Fruit fly (Drosophila melanogaster): ENCODE measurements around the gene PGAP5.

The PGAP5 gene

DNA sequence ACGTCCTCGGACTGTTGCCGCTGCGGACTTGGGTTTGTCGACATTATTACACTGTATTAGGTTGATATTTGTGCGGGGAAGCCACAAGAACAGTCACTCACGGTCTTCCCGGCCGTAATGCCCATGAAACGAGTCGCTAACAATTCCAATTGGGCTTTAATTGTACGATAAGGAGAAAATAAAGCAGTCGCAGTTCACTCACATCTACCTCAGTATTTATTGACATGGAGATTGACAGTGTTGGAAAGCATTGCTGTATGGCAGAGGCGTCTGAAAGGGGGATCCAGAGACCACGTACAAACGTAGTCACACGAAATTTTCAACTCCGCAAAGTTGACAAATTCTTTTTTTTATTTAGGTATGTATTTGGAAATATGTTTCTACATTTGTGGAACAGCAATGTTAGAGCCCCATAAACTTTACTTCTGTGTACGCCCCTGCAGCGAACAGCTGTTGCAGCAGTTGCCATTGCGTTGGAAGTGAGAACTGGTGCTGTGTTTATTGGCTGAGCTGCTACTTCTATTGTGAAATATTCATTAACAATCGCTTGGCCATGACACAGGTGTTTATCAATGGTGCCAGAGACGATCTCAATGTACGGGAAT, 14.1 kb downstream of the PGAP5 start, which contains the start of the genes CG8372 and CG8360 (continued):
- peak; percentile 94 for TF ChIP-seq CG17912 (GFP tag; optimal IDR thresholded peaks at IDR 0.05)
- TF ChIP-seq amos (GFP tag; IDR thresholded peaks at IDR 0.05; ENCODE audit: partially characterized antibody): 0 out of 2 replicates have a peak, but pooled peaks have one; percentile 26
- TF ChIP-seq CG3847 (GFP tag; IDR thresholded peaks at IDR 0.05): peak; percentile 99
- TF ChIP-seq CG18764 (GFP tag; optimal IDR thresholded peaks at IDR 0.05): peak; percentile 98
- TF ChIP-seq ham (GFP tag; IDR thresholded peaks at IDR 0.05): peak; percentile 93
- peak; percentile 98 for TF ChIP-seq Dek (tag; optimal IDR thresholded peaks at IDR 0.05)
- TF ChIP-seq CG12942 (GFP tag; optimal IDR thresholded peaks at IDR 0.05): peak; percentile 99
- peak; percentile 97 for TF ChIP-seq odd (GFP tag; optimal IDR thresholded peaks at IDR 0.05)
- TF ChIP-seq slou (GFP tag; optimal IDR thresholded peaks at IDR 0.05): peak; percentile 99
- peak; percentile 97 for TF ChIP-seq cwo (GFP tag; optimal IDR thresholded peaks at IDR 0.05)
- TF ChIP-seq CG13123 (GFP tag; optimal IDR thresholded peaks at IDR 0.05): peak; percentile 98
- peak; percentile 99 for TF ChIP-seq bcd (GFP tag; optimal IDR thresholded peaks at IDR 0.05)
- TF ChIP-seq NC2α (GFP tag; optimal IDR thresholded peaks at IDR 0.05): peak; percentile 97
- peak; percentile 90 for TF ChIP-seq CG4360 (GFP tag; IDR thresholded peaks at IDR 0.05)
- TF ChIP-seq D19A (tag; optimal IDR thresholded peaks at IDR 0.05): peak; percentile 93
- TF ChIP-seq CG16779 (GFP tag; IDR thresholded peaks at IDR 0.05): peak; percentile 98
- peak; percentile 99 for TF ChIP-seq sens-2 (GFP tag; IDR thresholded peaks at IDR 0.05)
- peak; percentile 42; the same call in 2 of the 3 replicates for TF ChIP-seq CG34224 (GFP tag; IDR thresholded peaks at IDR 0.05; ENCODE audit: partially characterized antibody)
- TF ChIP-seq CG10462 (GFP tag; optimal IDR thresholded peaks at IDR 0.05): peak; percentile 99
- TF ChIP-seq trem (tag; optimal IDR thresholded peaks at IDR 0.05): peak; percentile 96
- peak; percentile 98 for TF ChIP-seq CG43689 (GFP tag; IDR thresholded peaks at IDR 0.05)
- peak; percentile 98 for TF ChIP-seq CG4282 (GFP tag; optimal IDR thresholded peaks at IDR 0.05)
- TF ChIP-seq gsb (GFP tag; IDR thresholded peaks at IDR 0.05): peak; percentile 98
- peak; percentile 96 for TF ChIP-seq toy (GFP tag; IDR thresholded peaks at IDR 0.05)
- TF ChIP-seq hth (optimal IDR thresholded peaks at IDR 0.05): no peak
- peak; percentile 96 for TF ChIP-seq onecut (GFP tag; IDR thresholded peaks at IDR 0.05)
- TF ChIP-seq repo (GFP tag; optimal IDR thresholded peaks at IDR 0.05): peak; percentile 99
- TF ChIP-seq CG11398 (GFP tag; optimal IDR thresholded peaks at IDR 0.05): peak; percentile 99
- TF ChIP-seq CG10565 (GFP tag; optimal IDR thresholded peaks at IDR 0.05): peak; percentile 97
- TF ChIP-seq ind (GFP tag; optimal IDR thresholded peaks at IDR 0.05): peak; percentile 99
- peak; percentile 85 for TF ChIP-seq Sry-δ (GFP tag; optimal IDR thresholded peaks at IDR 0.05)
- TF ChIP-seq btn (GFP tag; optimal IDR thresholded peaks at IDR 0.05): peak; percentile 98
- TF ChIP-seq chinmo (GFP tag; IDR thresholded peaks at IDR 0.05; ENCODE audit: partially characterized antibody): 0 out of 4 replicates have a peak, but pooled peaks have one; percentile 73
- peak; percentile 74 for TF ChIP-seq pzg (GFP tag; optimal IDR thresholded peaks at IDR 0.05)
- peak; percentile 97 for TF ChIP-seq bowl (GFP tag; IDR thresholded peaks at IDR 0.05)
- no peak for TF ChIP-seq bbx (GFP tag; IDR thresholded peaks at IDR 0.05; ENCODE audit: partially characterized antibody)
- TF ChIP-seq CG13424 (tag; optimal IDR thresholded peaks at IDR 0.05): peak; percentile 99
- peak; percentile 99 for TF ChIP-seq chm (GFP tag; IDR thresholded peaks at IDR 0.05)
- peak; percentile 99 for TF ChIP-seq ttk (GFP tag; IDR thresholded peaks at IDR 0.05)
- TF ChIP-seq HmgD (GFP tag; optimal IDR thresholded peaks at IDR 0.05): peak; percentile 99
- TF ChIP-seq MESR4 (GFP tag; optimal IDR thresholded peaks at IDR 0.05): peak; percentile 93
- TF ChIP-seq HmgZ (tag; optimal IDR thresholded peaks at IDR 0.05): peak; percentile 99
- peak; percentile 98 for TF ChIP-seq tap (tag; optimal IDR thresholded peaks at IDR 0.05)
- TF ChIP-seq CG34376 (GFP tag; optimal IDR thresholded peaks at IDR 0.05): peak; percentile 98
- TF ChIP-seq CG31365 (tag; optimal IDR thresholded peaks at IDR 0.05): peak; percentile 92
- TF ChIP-seq Atf-2 (GFP tag; optimal IDR thresholded peaks at IDR 0.05): peak; percentile 99
- peak; percentile 98 for TF ChIP-seq tio (GFP tag; optimal IDR thresholded peaks at IDR 0.05)
- peak; percentile 100 for TF ChIP-seq CG10267 (tag; optimal IDR thresholded peaks at IDR 0.05)
- peak; percentile 99 for TF ChIP-seq Oli (tag; optimal IDR thresholded peaks at IDR 0.05)
- TF ChIP-seq CG6689 (GFP tag; IDR thresholded peaks at IDR 0.05): peak; percentile 99
